Worm (Caenorhabditis elegans): ENCODE data around the gene H28G03.2.

- TF ChIP-seq ces-1 (GFP tag; optimal IDR thresholded peaks at IDR 0.05) (peak; percentile 23), rbr-2 (tag; optimal IDR thresholded peaks at IDR 0.05) (no peak)
Observed at ce11 chrX:5213032-5213431, 7.5 kb downstream of the H28G03.2 start.

Data from whole organism, L4 larva.